Worm (Caenorhabditis elegans) whole organism, late embryonic: ENCODE results near the gene trx-1.

Source experiments
- C08G9.2 ChIP-seq: sonication (generic microtip); optimal IDR thresholded peaks from 2 replicates; lab custom pipeline; 2016; ENCODE audit warnings: mild to moderate bottlenecking, missing genetic modification characterization, moderate library complexity, missing compliant biosample characterization
- C38D4.7 ChIP-seq: fragments of 200-800 bp; sonication (Bioruptor generic); optimal IDR thresholded peaks from 2 replicates; lab custom pipeline; 2018; ENCODE audit warnings: mild to moderate bottlenecking, missing genetic modification characterization, moderate library complexity, missing compliant biosample characterization
- F13H6.1 ChIP-seq: sonication (generic microtip); optimal IDR thresholded peaks from 2 replicates; lab custom pipeline; 2016; ENCODE audit warnings: missing genetic modification characterization, missing compliant biosample characterization
- K02D7.2 ChIP-seq: sonication (generic microtip); optimal IDR thresholded peaks from 2 replicates; lab custom pipeline; 2017; ENCODE audit warnings: mild to moderate bottlenecking, missing genetic modification characterization, missing compliant biosample characterization
- K09A11.1 ChIP-seq: sonication (generic microtip); optimal IDR thresholded peaks from 2 replicates; lab custom pipeline; 2017; ENCODE audit warnings: antibody characterized with exemption, mild to moderate bottlenecking, missing genetic modification characterization, missing compliant biosample characterization; ENCODE audit not compliant: insufficient read depth
- T23F11.4 ChIP-seq: fragments of 200-800 bp; sonication (Bioruptor generic); optimal IDR thresholded peaks from 2 replicates; lab custom pipeline; 2018; ENCODE audit warnings: mild to moderate bottlenecking, missing genetic modification characterization, missing compliant biosample characterization
- Y22D7AL.16 ChIP-seq: sonication (generic microtip); optimal IDR thresholded peaks from 2 replicates; lab custom pipeline; 2016; ENCODE audit warnings: missing genetic modification characterization, missing compliant biosample characterization
- ama-1 ChIP-seq: fragments of 150-350 bp; optimal IDR thresholded peaks from 2 replicates; lab custom pipeline; 2014
- ceh-2 ChIP-seq: sonication (generic microtip); optimal IDR thresholded peaks from 2 replicates; lab custom pipeline; 2016; ENCODE audit warnings: missing genotype, missing genetic modification characterization, missing compliant biosample characterization
- ceh-22 ChIP-seq: sonication (generic microtip); optimal IDR thresholded peaks from 2 replicates; lab custom pipeline; 2017; ENCODE audit warnings: missing biosample characterization, missing genetic modification characterization
- ceh-24 ChIP-seq: sonication (generic microtip); optimal IDR thresholded peaks from 2 replicates; lab custom pipeline; 2016; ENCODE audit warnings: mild to moderate bottlenecking, missing genetic modification characterization, missing compliant biosample characterization
- ceh-30 ChIP-seq: fragments of 150-350 bp; optimal IDR thresholded peaks from 2 replicates; lab custom pipeline; 2014; ENCODE audit warnings: missing biosample characterization, missing genetic modification characterization
- ceh-31 ChIP-seq: sonication (generic microtip); optimal IDR thresholded peaks from 2 replicates; lab custom pipeline; 2016; ENCODE audit warnings: missing genetic modification characterization, missing compliant biosample characterization
- ceh-34 ChIP-seq: sonication (generic microtip); optimal IDR thresholded peaks from 2 replicates; lab custom pipeline; 2016; ENCODE audit warnings: mild to moderate bottlenecking, missing genetic modification characterization, missing compliant biosample characterization
- ceh-45 ChIP-seq: fragments of 200-800 bp; sonication (Bioruptor generic); IDR thresholded peaks from 2 replicates; pipeline ENCODE4 v1.3.6; 2022; ENCODE audit warnings: missing genetic modification reagents, missing genetic modification characterization, missing compliant biosample characterization
- ceh-9 ChIP-seq: sonication (generic microtip); optimal IDR thresholded peaks from 2 replicates; lab custom pipeline; 2016; ENCODE audit warnings: mild to moderate bottlenecking, missing genetic modification characterization, inconsistent platforms, missing compliant biosample characterization
- che-1 ChIP-seq: sonication (generic microtip); optimal IDR thresholded peaks from 2 replicates; lab custom pipeline; 2016; ENCODE audit warnings: mild to moderate bottlenecking, missing genetic modification characterization, missing compliant biosample characterization
- dve-1 ChIP-seq: sonication (generic microtip); optimal IDR thresholded peaks from 2 replicates; lab custom pipeline; 2017; ENCODE audit warnings: antibody characterized with exemption, mild to moderate bottlenecking, missing genetic modification characterization, missing compliant biosample characterization
- elt-4 ChIP-seq: sonication (generic microtip); optimal IDR thresholded peaks from 2 replicates; lab custom pipeline; 2016; ENCODE audit warnings: missing genetic modification characterization, missing compliant biosample characterization
- ets-4 ChIP-seq: sonication (generic microtip); optimal IDR thresholded peaks from 2 replicates; lab custom pipeline; 2016; ENCODE audit warnings: missing genetic modification characterization, missing compliant biosample characterization
- eyg-1 ChIP-seq: sonication (generic microtip); optimal IDR thresholded peaks from 2 replicates; lab custom pipeline; 2016; ENCODE audit warnings: missing genotype, missing genetic modification characterization, missing compliant biosample characterization
- fax-1 ChIP-seq: sonication (generic microtip); optimal IDR thresholded peaks from 2 replicates; lab custom pipeline; 2016; ENCODE audit warnings: missing genotype, missing genetic modification characterization, missing compliant biosample characterization
- fkh-10 ChIP-seq: fragments of 150-350 bp; optimal IDR thresholded peaks from 2 replicates; lab custom pipeline; 2014; ENCODE audit warnings: missing biosample characterization, missing genetic modification reagents, missing genetic modification characterization
- fkh-6 ChIP-seq: sonication (generic microtip); optimal IDR thresholded peaks from 2 replicates; lab custom pipeline; 2016; ENCODE audit warnings: missing genetic modification characterization, missing compliant biosample characterization
- gmeb-2 ChIP-seq: sonication (generic microtip); optimal IDR thresholded peaks from 2 replicates; lab custom pipeline; 2016; ENCODE audit warnings: missing genetic modification characterization, inconsistent platforms, missing compliant biosample characterization
- hlh-13 ChIP-seq: fragments of 200-800 bp; sonication (Bioruptor generic); optimal IDR thresholded peaks from 2 replicates; lab custom pipeline; 2018; ENCODE audit warnings: mild to moderate bottlenecking, missing genetic modification characterization, missing compliant biosample characterization
- hlh-15 ChIP-seq: sonication (generic microtip); optimal IDR thresholded peaks from 2 replicates; lab custom pipeline; 2016; ENCODE audit warnings: missing genetic modification characterization, missing compliant biosample characterization
- hlh-8 ChIP-seq: sonication (generic microtip); optimal IDR thresholded peaks from 2 replicates; lab custom pipeline; 2016; ENCODE audit warnings: missing genotype, missing genetic modification characterization, missing compliant biosample characterization
- lim-6 ChIP-seq: sonication (generic microtip); optimal IDR thresholded peaks from 2 replicates; lab custom pipeline; 2016; ENCODE audit warnings: missing genetic modification characterization, missing compliant biosample characterization
- lin-11 ChIP-seq: fragments of 200-800 bp; sonication (Bioruptor generic); optimal IDR thresholded peaks from 2 replicates; lab custom pipeline; 2018; ENCODE audit warnings: mild to moderate bottlenecking, missing genetic modification characterization, missing compliant biosample characterization
- madf-2 ChIP-seq: sonication (generic microtip); optimal IDR thresholded peaks from 2 replicates; lab custom pipeline; 2017; ENCODE audit warnings: missing genetic modification characterization, missing compliant biosample characterization
- mec-3 ChIP-seq: sonication (generic microtip); optimal IDR thresholded peaks from 2 replicates; lab custom pipeline; 2016; ENCODE audit warnings: borderline replicate concordance, missing genetic modification characterization, missing compliant biosample characterization
- nfya-1 ChIP-seq: sonication (generic microtip); optimal IDR thresholded peaks from 2 replicates; lab custom pipeline; 2017; ENCODE audit warnings: missing genetic modification characterization, mild to moderate bottlenecking, missing compliant biosample characterization, antibody characterized with exemption, moderate library complexity
- nhr-11 ChIP-seq: fragments of 150-350 bp; optimal IDR thresholded peaks from 2 replicates; lab custom pipeline; 2014; ENCODE audit warnings: missing biosample characterization, missing genetic modification characterization
- nhr-232 ChIP-seq: sonication (generic microtip); optimal IDR thresholded peaks from 2 replicates; lab custom pipeline; 2016; ENCODE audit warnings: missing genetic modification characterization, missing compliant biosample characterization
- npax-4 ChIP-seq: sonication (generic microtip); optimal IDR thresholded peaks from 2 replicates; lab custom pipeline; 2016; ENCODE audit warnings: missing genetic modification characterization, missing compliant biosample characterization
- odd-2 ChIP-seq: sonication (generic microtip); optimal IDR thresholded peaks from 2 replicates; lab custom pipeline; 2017; ENCODE audit warnings: antibody characterized with exemption, mild to moderate bottlenecking, missing genetic modification characterization, missing compliant biosample characterization
- pag-3 ChIP-seq: sonication (generic microtip); optimal IDR thresholded peaks from 2 replicates; lab custom pipeline; 2016; ENCODE audit warnings: missing compliant biosample characterization, missing genetic modification characterization, borderline replicate concordance
- pax-1 ChIP-seq: fragments of 150-350 bp; optimal IDR thresholded peaks from 2 replicates; lab custom pipeline; 2014; ENCODE audit warnings: missing biosample characterization, missing genetic modification characterization
- pha-2 ChIP-seq: sonication (generic microtip); optimal IDR thresholded peaks from 2 replicates; lab custom pipeline; 2017; ENCODE audit warnings: mild to moderate bottlenecking, missing genetic modification characterization, missing compliant biosample characterization
- pha-4 ChIP-seq: fragments of 150-350 bp; optimal IDR thresholded peaks from 2 replicates; lab custom pipeline; 2018; ENCODE audit warnings: missing biosample characterization, missing genetic modification reagents, missing genetic modification characterization
- pros-1 ChIP-seq: fragments of 150-350 bp; optimal IDR thresholded peaks from 2 replicates; lab custom pipeline; 2014; ENCODE audit warnings: missing biosample characterization, missing genetic modification reagents, missing genetic modification characterization
- ref-2 ChIP-seq: sonication (generic microtip); optimal IDR thresholded peaks from 2 replicates; lab custom pipeline; 2016; ENCODE audit warnings: missing genetic modification characterization, missing compliant biosample characterization
- rnt-1 ChIP-seq: sonication (generic microtip); optimal IDR thresholded peaks from 2 replicates; lab custom pipeline; 2016; ENCODE audit warnings: missing genetic modification characterization, missing compliant biosample characterization
- sdc-2 ChIP-seq: sonication (generic microtip); optimal IDR thresholded peaks from 2 replicates; lab custom pipeline; 2016; ENCODE audit warnings: missing genotype, missing genetic modification characterization, missing compliant biosample characterization
- tbx-2 ChIP-seq: sonication (generic microtip); optimal IDR thresholded peaks from 2 replicates; lab custom pipeline; 2016; ENCODE audit warnings: missing genetic modification characterization, missing compliant biosample characterization
- unc-42 ChIP-seq: sonication (generic microtip); optimal IDR thresholded peaks from 2 replicates; lab custom pipeline; 2016; ENCODE audit warnings: missing genotype, missing genetic modification characterization, missing compliant biosample characterization
- unc-55 ChIP-seq: sonication (generic microtip); optimal IDR thresholded peaks from 2 replicates; lab custom pipeline; 2017; ENCODE audit warnings: missing biosample characterization, missing genetic modification reagents, missing genetic modification characterization
- unc-86 ChIP-seq: sonication (generic microtip); optimal IDR thresholded peaks from 2 replicates; lab custom pipeline; 2016; ENCODE audit warnings: missing genetic modification characterization, missing compliant biosample characterization
- zip-5 ChIP-seq: sonication (generic microtip); optimal IDR thresholded peaks from 2 replicates; lab custom pipeline; 2016; ENCODE audit warnings: missing genetic modification characterization, missing compliant biosample characterization
- ztf-16 ChIP-seq: sonication (generic microtip); optimal IDR thresholded peaks from 2 replicates; lab custom pipeline; 2017; ENCODE audit warnings: missing genetic modification characterization, missing compliant biosample characterization

Gene trx-1

DNA sequence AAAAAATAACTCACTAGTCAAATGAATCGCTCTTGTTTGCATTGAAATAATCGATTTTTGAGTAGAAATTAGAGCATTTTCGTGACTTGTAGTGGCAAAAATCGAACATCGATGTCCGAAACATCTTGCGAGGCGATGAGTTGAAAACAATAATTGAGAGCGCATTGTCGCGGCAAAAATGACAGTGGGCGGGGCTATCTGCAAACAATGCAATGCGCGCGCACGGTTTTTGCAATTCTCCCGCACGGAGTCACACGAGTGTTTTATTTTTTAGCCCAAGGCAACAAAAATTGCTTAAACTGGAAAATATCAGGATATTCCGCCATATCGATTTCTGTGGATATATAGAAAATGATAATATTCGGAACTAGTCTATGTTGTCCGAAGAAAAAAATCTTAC, 44.9 kb downstream of the trx-1 start, which contains the start of gene B0495.9 (continued):
- peak; percentile 89 for TF ChIP-seq F13H6.1 (tag; lab: Kevin White, UChicago)
- TF ChIP-seq fax-1, result peak; percentile 89
- TF ChIP-seq ceh-45 (GFP tag; lab: Robert Waterston, UW), result peak; percentile 71; the same call in 1 of the 2 replicates
- TF ChIP-seq lim-6 (tag; lab: Kevin White, UChicago), result peak; percentile 61
- TF ChIP-seq odd-2, result peak; percentile 85
- TF ChIP-seq mec-3 (tag; lab: Kevin White, UChicago), result peak; percentile 75
- peak; percentile 73 for TF ChIP-seq hlh-13 (GFP tag; lab: Kevin White, UChicago)
- peak; percentile 95 for TF ChIP-seq tbx-2
- TF ChIP-seq ama-1 (lab: Kevin White, UChicago), result no peak
- peak; percentile 64 for TF ChIP-seq unc-42 (tag; lab: Kevin White, UChicago)
- peak; percentile 81 for TF ChIP-seq sdc-2 (tag; lab: Kevin White, UChicago)
- TF ChIP-seq pha-4 (tag; lab: Kevin White, UChicago), result no peak
- peak; percentile 87 for TF ChIP-seq ceh-2 (tag; lab: Kevin White, UChicago)
- peak; percentile 16 for TF ChIP-seq fkh-10
- TF ChIP-seq pax-1 (tag; lab: Kevin White, UChicago), result peak; percentile 35
- peak; percentile 87 for TF ChIP-seq C08G9.2 (tag; lab: Kevin White, UChicago)
- TF ChIP-seq ceh-30, result no peak
- TF ChIP-seq dve-1, result peak; percentile 13
- TF ChIP-seq Y22D7AL.16, result peak; percentile 83
- TF ChIP-seq ets-4, result peak; percentile 18
- TF ChIP-seq nhr-11 (tag; lab: Kevin White, UChicago), result peak; percentile 14
- peak; percentile 84 for TF ChIP-seq T23F11.4 (GFP tag; lab: Kevin White, UChicago)
- TF ChIP-seq ceh-24, result peak; percentile 68
- no peak for TF ChIP-seq unc-55 (GFP tag; lab: Kevin White, UChicago)
- peak; percentile 89 for TF ChIP-seq fkh-6 (tag; lab: Kevin White, UChicago)
- TF ChIP-seq ceh-9 (tag; lab: Kevin White, UChicago), result peak; percentile 23
- peak; percentile 91 for TF ChIP-seq hlh-8
- peak; percentile 86 for TF ChIP-seq nfya-1 (tag; lab: Kevin White, UChicago)
- TF ChIP-seq pag-3 (tag; lab: Kevin White, UChicago), result no peak
- TF ChIP-seq zip-5 (tag; lab: Kevin White, UChicago), result peak; percentile 81
- TF ChIP-seq eyg-1 (tag; lab: Kevin White, UChicago), result peak; percentile 84
- peak; percentile 85 for TF ChIP-seq che-1 (tag; lab: Kevin White, UChicago)
- peak; percentile 91 for TF ChIP-seq ceh-31 (tag; lab: Kevin White, UChicago)
- peak; percentile 81 for TF ChIP-seq K02D7.2
- TF ChIP-seq hlh-15 (tag; lab: Kevin White, UChicago), result peak; percentile 90
- TF ChIP-seq npax-4 (tag; lab: Kevin White, UChicago), result peak; percentile 84
- peak; percentile 94 for TF ChIP-seq ceh-34 (tag; lab: Kevin White, UChicago)
- peak; percentile 82 for TF ChIP-seq pha-2 (tag; lab: Kevin White, UChicago)
- TF ChIP-seq ref-2 (tag; lab: Kevin White, UChicago), result peak; percentile 96
- peak; percentile 78 for TF ChIP-seq ceh-22
- peak; percentile 92 for TF ChIP-seq unc-86
- no peak for TF ChIP-seq pros-1
- peak; percentile 83 for TF ChIP-seq madf-2 (tag; lab: Kevin White, UChicago)
- TF ChIP-seq lin-11 (tag; lab: Kevin White, UChicago), result peak; percentile 75
- TF ChIP-seq K09A11.1 (tag; lab: Kevin White, UChicago), result peak; percentile 84
- TF ChIP-seq nhr-232, result peak; percentile 84
- peak; percentile 86 for TF ChIP-seq rnt-1 (tag; lab: Kevin White, UChicago)
- TF ChIP-seq ztf-16 (tag; lab: Kevin White, UChicago), result peak; percentile 93
- TF ChIP-seq elt-4 (tag; lab: Kevin White, UChicago), result peak; percentile 61
- peak; percentile 88 for TF ChIP-seq gmeb-2 (tag; lab: Kevin White, UChicago)
- peak; percentile 88 for TF ChIP-seq C38D4.7 (GFP tag; lab: Kevin White, UChicago)
- TF ChIP-seq, all 69 proteins: peak for 63
